Worm (Caenorhabditis elegans): Measurements from ENCODE around the gene C06E1.7.

DNA sequence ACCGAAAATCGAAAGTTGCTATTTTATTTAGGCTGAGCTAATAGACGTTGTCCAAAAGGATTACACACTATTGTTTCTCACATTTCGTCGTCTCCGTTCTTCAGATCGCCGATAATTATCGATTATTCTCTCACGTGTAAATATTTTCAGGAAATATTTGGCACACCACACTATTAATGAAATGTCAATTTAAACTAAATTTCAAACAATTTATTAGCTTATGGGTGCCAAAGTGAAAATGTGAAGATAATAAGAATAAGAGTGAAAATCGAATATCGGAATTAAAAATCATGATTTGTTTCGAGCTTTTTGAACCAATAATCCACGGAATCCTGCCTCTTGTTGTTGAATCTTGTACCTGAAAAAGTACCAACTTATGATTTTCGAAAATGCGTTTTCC is 23.1 kb upstream of the C06E1.7 start, which contains the start of gene C06E1.11:
- no peak for TF ChIP-seq flt-1 (GFP tag; IDR thresholded peaks at IDR 0.05)
- no peak for TF ChIP-seq ama-1 (optimal IDR thresholded peaks at IDR 0.05)
- no peak for TF ChIP-seq scrt-1 (GFP tag; IDR thresholded peaks at IDR 0.05)
- TF ChIP-seq F13C5.2 (tag; optimal IDR thresholded peaks at IDR 0.05): no peak
- TF ChIP-seq hmg-4 (GFP tag; optimal IDR thresholded peaks at IDR 0.05): no peak
- TF ChIP-seq B0310.2 (tag; optimal IDR thresholded peaks at IDR 0.05): no peak
- TF ChIP-seq ceh-36 (tag; optimal IDR thresholded peaks at IDR 0.05): no peak
- TF ChIP-seq ets-7 (tag; optimal IDR thresholded peaks at IDR 0.05): no peak
- no peak for TF ChIP-seq tra-4 (tag; optimal IDR thresholded peaks at IDR 0.05)
- no peak for TF ChIP-seq hnd-1 (tag; optimal IDR thresholded peaks at IDR 0.05)
- TF ChIP-seq pes-1 (GFP tag; IDR thresholded peaks at IDR 0.05): no peak
- no peak for TF ChIP-seq aly-1 (tag; optimal IDR thresholded peaks at IDR 0.05)
- no peak for TF ChIP-seq sea-1 (GFP tag; conservative IDR thresholded peaks at IDR 0.05)
- no peak for TF ChIP-seq tbx-11 (GFP tag; IDR thresholded peaks at IDR 0.05)

All from whole organism, early embryonic.